Worm (Caenorhabditis elegans): ENCODE results near the gene mltn-6.

DNA sequence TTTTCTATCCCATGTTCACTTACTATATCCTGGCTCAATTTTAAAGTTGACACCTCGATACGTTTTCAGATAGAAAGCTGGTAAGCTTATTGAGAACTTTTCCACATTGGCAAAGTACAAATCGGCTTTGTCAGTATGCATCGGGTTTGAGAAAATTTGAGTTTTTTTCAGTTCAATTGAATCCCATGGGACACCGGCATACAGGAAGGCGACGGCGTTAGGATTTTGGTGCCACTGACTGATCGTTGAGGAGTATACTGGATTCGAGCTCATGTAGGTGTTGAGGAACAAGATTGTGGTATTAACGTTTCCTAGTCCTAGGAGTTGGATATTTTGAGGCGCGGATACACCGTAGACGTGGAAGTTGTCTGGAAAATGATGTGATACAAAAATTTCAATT is 48.1 kb downstream of the mltn-6 start:
- TF ChIP-seq ama-1 (optimal IDR thresholded peaks at IDR 0.05): no peak
- TF ChIP-seq flt-1 (GFP tag; IDR thresholded peaks at IDR 0.05): no peak
- TF ChIP-seq F13C5.2 (tag; optimal IDR thresholded peaks at IDR 0.05): no peak
- no peak for TF ChIP-seq pes-1 (GFP tag; IDR thresholded peaks at IDR 0.05)
- no peak for TF ChIP-seq ceh-13 (GFP tag; optimal IDR thresholded peaks at IDR 0.05)
- TF ChIP-seq tbx-11 (GFP tag; IDR thresholded peaks at IDR 0.05): no peak
- no peak for TF ChIP-seq ceh-36 (tag; optimal IDR thresholded peaks at IDR 0.05)
- TF ChIP-seq tbx-37 (GFP tag; conservative IDR thresholded peaks at IDR 0.05): no peak
- no peak for TF ChIP-seq sea-1 (GFP tag; conservative IDR thresholded peaks at IDR 0.05)
- TF ChIP-seq hmg-4 (GFP tag; optimal IDR thresholded peaks at IDR 0.05): no peak
- TF ChIP-seq hnd-1 (tag; optimal IDR thresholded peaks at IDR 0.05): no peak
- no peak for TF ChIP-seq hmbx-1 (tag; optimal IDR thresholded peaks at IDR 0.05)
- TF ChIP-seq tra-4 (tag; optimal IDR thresholded peaks at IDR 0.05): no peak
- TF ChIP-seq B0310.2 (tag; optimal IDR thresholded peaks at IDR 0.05): no peak

Data from whole organism, early embryonic.